Worm (Caenorhabditis elegans): ENCODE measurements around the gene K09A9.8.

ce11 chrX:15599925-15600324, 2.9 kb upstream of the K09A9.8 start:
- no peak for TF ChIP-seq ztf-4 (tag; optimal IDR thresholded peaks at IDR 0.05)
- TF ChIP-seq zag-1 (tag; optimal IDR thresholded peaks at IDR 0.05) = no peak
- TF ChIP-seq F13H6.1 (tag; optimal IDR thresholded peaks at IDR 0.05) = no peak
- TF ChIP-seq lin-13 (GFP tag; optimal IDR thresholded peaks at IDR 0.05) = no peak
- TF ChIP-seq nhr-11 (tag; optimal IDR thresholded peaks at IDR 0.05) = no peak
- TF ChIP-seq nhr-77 (tag; optimal IDR thresholded peaks at IDR 0.05) = no peak

Data from whole organism, L2 larva.